Fruit fly (Drosophila melanogaster): Measurements from ENCODE around the gene hfw.
A peak's percentile ranks its signal among the peaks of the same experiment; 100 is the strongest.

Gene hfw

dm6 chrX:1669214-1669613 is at the start of gene hfw, which contains the start of gene CG3740:
hfw (plus strand) TSS chrX:1669570.
CG3740 (minus strand) TSS chrX:1669297.
- peak; percentile 37 for TF ChIP-seq sv (GFP tag; optimal IDR thresholded peaks at IDR 0.05)
- TF ChIP-seq jim (GFP tag; optimal IDR thresholded peaks at IDR 0.05) = no peak
- TF ChIP-seq br (GFP tag; optimal IDR thresholded peaks at IDR 0.05) = peak; percentile 56
- peak; percentile 31 for TF ChIP-seq ey (GFP tag; optimal IDR thresholded peaks at IDR 0.05)
- peak; percentile 25 for TF ChIP-seq Rel (GFP tag; optimal IDR thresholded peaks at IDR 0.05)
- peak; percentile 63 for TF ChIP-seq Rel (tag; optimal IDR thresholded peaks at IDR 0.05)
- peak; percentile 60 for TF ChIP-seq Hr83 (GFP tag; optimal IDR thresholded peaks at IDR 0.05; ENCODE audit: poor library complexity, severe bottlenecking)
- TF ChIP-seq sage (GFP tag; optimal IDR thresholded peaks at IDR 0.05) = peak; percentile 77
- TF ChIP-seq HLH106 (tag; optimal IDR thresholded peaks at IDR 0.05) = peak; percentile 84
- peak; percentile 22 for TF ChIP-seq Jra (GFP tag; optimal IDR thresholded peaks at IDR 0.05)
- TF ChIP-seq Abd-B (GFP tag; optimal IDR thresholded peaks at IDR 0.05) = no peak
- TF ChIP-seq fru (GFP tag; optimal IDR thresholded peaks at IDR 0.05) = peak; percentile 68
- TF ChIP-seq Sp1 (GFP tag; optimal IDR thresholded peaks at IDR 0.05) = peak; percentile 70
- peak; percentile 68 for TF ChIP-seq OdsH (GFP tag; optimal IDR thresholded peaks at IDR 0.05)
- no peak for TF ChIP-seq CrebA (GFP tag; optimal IDR thresholded peaks at IDR 0.05; ENCODE audit: borderline replicate concordance)
- no peak for TF ChIP-seq Dif (GFP tag; optimal IDR thresholded peaks at IDR 0.05; ENCODE audit: partially characterized antibody)
- TF ChIP-seq Hr78 (GFP tag; optimal IDR thresholded peaks at IDR 0.05) = no peak
- TF ChIP-seq h (GFP tag; optimal IDR thresholded peaks at IDR 0.05) = peak; percentile 73
- TF ChIP-seq GATAd (GFP tag; optimal IDR thresholded peaks at IDR 0.05) = no peak
- TF ChIP-seq Myc (optimal IDR thresholded peaks at IDR 0.05) = peak; percentile 58
- TF ChIP-seq Hnf4 (GFP tag; optimal IDR thresholded peaks at IDR 0.05) = peak; percentile 78
- TF ChIP-seq dsf (GFP tag; optimal IDR thresholded peaks at IDR 0.05; ENCODE audit: borderline replicate concordance) = peak; percentile 47
- peak; percentile 56 for TF ChIP-seq woc (GFP tag; optimal IDR thresholded peaks at IDR 0.05)
- TF ChIP-seq Dfd (GFP tag; optimal IDR thresholded peaks at IDR 0.05) = no peak
- peak; percentile 67 for TF ChIP-seq psq (GFP tag; optimal IDR thresholded peaks at IDR 0.05)
- TF ChIP-seq rgr (GFP tag; optimal IDR thresholded peaks at IDR 0.05) = peak; percentile 75
- peak; percentile 52 for TF ChIP-seq CG9705 (GFP tag; optimal IDR thresholded peaks at IDR 0.05)
- peak in 1 of 2 experiments; percentile 84 for TF ChIP-seq foxo (GFP tag; optimal IDR thresholded peaks at IDR 0.05)
- peak; percentile 66 for TF ChIP-seq dmrt93B (GFP tag; optimal IDR thresholded peaks at IDR 0.05)
- TF ChIP-seq Vsx2 (GFP tag; optimal IDR thresholded peaks at IDR 0.05; ENCODE audit: partially characterized antibody) = no peak
- TF ChIP-seq N (GFP tag; optimal IDR thresholded peaks at IDR 0.05) = no peak
- TF ChIP-seq pan (optimal IDR thresholded peaks at IDR 0.05) = no peak

- no peak for TF ChIP-seq foxo (GFP tag; optimal IDR thresholded peaks at IDR 0.05)
- TF ChIP-seq h (GFP tag; optimal IDR thresholded peaks at IDR 0.05) = peak; percentile 28
- no peak for TF ChIP-seq Dfd (GFP tag; optimal IDR thresholded peaks at IDR 0.05)
- TF ChIP-seq Mio (GFP tag; optimal IDR thresholded peaks at IDR 0.05) = no peak
- no peak for TF ChIP-seq br (GFP tag; optimal IDR thresholded peaks at IDR 0.05)
- no peak for TF ChIP-seq N (GFP tag; optimal IDR thresholded peaks at IDR 0.05)
- TF ChIP-seq Hr83 (GFP tag; optimal IDR thresholded peaks at IDR 0.05; ENCODE audit: poor library complexity, severe bottlenecking) = no peak
- no peak for TF ChIP-seq usp (GFP tag; optimal IDR thresholded peaks at IDR 0.05)
- TF ChIP-seq brk (GFP tag; optimal IDR thresholded peaks at IDR 0.05) = no peak
- TF ChIP-seq HLH106 (tag; optimal IDR thresholded peaks at IDR 0.05) = no peak
- TF ChIP-seq jim (GFP tag; optimal IDR thresholded peaks at IDR 0.05) = no peak
- peak in 1 of 2 experiments; percentile 33 for TF ChIP-seq dl (GFP tag; optimal IDR thresholded peaks at IDR 0.05; ENCODE audit: insufficient read depth in 1 of 2, partially characterized antibody in 2 of 2)
These were observed 49.6 kb upstream of the hfw start for dm6 chrX:1619699-1620309.

dm6 chrX:1621399-1621798 is 48.0 kb upstream of the hfw start:
- TF ChIP-seq foxo (GFP tag; optimal IDR thresholded peaks at IDR 0.05) (no peak), lola (GFP tag; optimal IDR thresholded peaks at IDR 0.05) (no peak), tai (GFP tag; optimal IDR thresholded peaks at IDR 0.05) (no peak), Rel (GFP tag; optimal IDR thresholded peaks at IDR 0.05) (no peak), Rel (tag; optimal IDR thresholded peaks at IDR 0.05) (peak; percentile 94)

Data from whole organism, wandering third instar larva.